Worm (Caenorhabditis elegans): Measurements from ENCODE around the gene Y62H9A.14.
A peak's percentile ranks its signal among the peaks of the same experiment; 100 is the strongest.

The Y62H9A.14 gene

ce11 chrX:11964555-11964954 is 43.5 kb downstream of the Y62H9A.14 start (continued):
- TF ChIP-seq lin-13 (GFP tag; optimal IDR thresholded peaks at IDR 0.05) (no peak), zag-1 (tag; optimal IDR thresholded peaks at IDR 0.05) (no peak), zip-2 (tag; optimal IDR thresholded peaks at IDR 0.05) (no peak), nhr-10 (tag; optimal IDR thresholded peaks at IDR 0.05) (no peak), hlh-30 (tag; optimal IDR thresholded peaks at IDR 0.05; ENCODE audit: insufficient read depth) (peak; percentile 15), rbr-2 (tag; optimal IDR thresholded peaks at IDR 0.05) (no peak), attf-4 (tag; optimal IDR thresholded peaks at IDR 0.05) (no peak), nhr-77 (tag; optimal IDR thresholded peaks at IDR 0.05) (peak; percentile 32), arid-1 (GFP tag; conservative IDR thresholded peaks at IDR 0.05) (no peak), lin-29 (GFP tag; IDR thresholded peaks at IDR 0.05) (no peak), nhr-111 (GFP tag; optimal IDR thresholded peaks at IDR 0.05) (no peak), mdl-1 (tag; optimal IDR thresholded peaks at IDR 0.05) (peak in 1 of 2 experiments; percentile 62), dpl-1 (GFP tag; optimal IDR thresholded peaks at IDR 0.05) (no peak), F44E2.7 (GFP tag; IDR thresholded peaks at IDR 0.05) (no peak), nhr-25 (tag; optimal IDR thresholded peaks at IDR 0.05; ENCODE audit: borderline replicate concordance, insufficient read depth) (no peak), daf-16 (GFP tag; optimal IDR thresholded peaks at IDR 0.05) (no peak), daf-16 (tag; optimal IDR thresholded peaks at IDR 0.05) (peak; percentile 76), tag-97 (GFP tag; IDR thresholded peaks at IDR 0.05) (no peak), egl-43 (GFP tag; IDR thresholded peaks at IDR 0.05) (no peak), lim-7 (GFP tag; IDR thresholded peaks at IDR 0.05) (no peak), nhr-237 (tag; optimal IDR thresholded peaks at IDR 0.05) (no peak), ces-1 (GFP tag; optimal IDR thresholded peaks at IDR 0.05) (no peak), lin-15B (tag; optimal IDR thresholded peaks at IDR 0.05) (no peak), ceh-62 (tag; optimal IDR thresholded peaks at IDR 0.05) (no peak), sdz-12 (GFP tag; optimal IDR thresholded peaks at IDR 0.05) (no peak), nhr-11 (tag; optimal IDR thresholded peaks at IDR 0.05) (no peak), mxl-3 (GFP tag; optimal IDR thresholded peaks at IDR 0.05) (no peak), nhr-42 (GFP tag; IDR thresholded peaks at IDR 0.05) (no peak), hif-1 (tag; optimal IDR thresholded peaks at IDR 0.05) (peak in 1 of 2 experiments; percentile 81), dmd-6 (GFP tag; IDR thresholded peaks at IDR 0.05) (peak; percentile 87), jun-1 (tag; optimal IDR thresholded peaks at IDR 0.05) (no peak), ctbp-1 (GFP tag; IDR thresholded peaks at IDR 0.05) (no peak)

ce11 chrX:11965163-11965562 is 44.1 kb downstream of the Y62H9A.14 start:
- TF ChIP-seq unc-130 (GFP tag; optimal IDR thresholded peaks at IDR 0.05) (no peak), ama-1 (optimal IDR thresholded peaks at IDR 0.05) (no peak), pha-4 (GFP tag; IDR thresholded peaks at IDR 0.05) (no peak), pha-4 (tag; optimal IDR thresholded peaks at IDR 0.05) (no peak), hlh-30 (tag; optimal IDR thresholded peaks at IDR 0.05; ENCODE audit: insufficient read depth) (peak; percentile 40), unc-62 (GFP tag; optimal IDR thresholded peaks at IDR 0.05 in 1 of 2) (no peak), unc-62 (tag; optimal IDR thresholded peaks at IDR 0.05) (no peak)

- TF ChIP-seq nhr-76 (tag; optimal IDR thresholded peaks at IDR 0.05) (no peak), duxl-1 (tag; optimal IDR thresholded peaks at IDR 0.05; ENCODE audit: poor library complexity) (no peak), dmd-6 (GFP tag; IDR thresholded peaks at IDR 0.05) (peak; percentile 56), madf-9 (GFP tag; conservative IDR thresholded peaks at IDR 0.05) (no peak), hmg-1.1 (GFP tag; IDR thresholded peaks at IDR 0.05) (no peak), dmd-8 (GFP tag; IDR thresholded peaks at IDR 0.05) (no peak), nhr-48 (tag; optimal IDR thresholded peaks at IDR 0.05) (peak; percentile 4), nhr-28 (tag; optimal IDR thresholded peaks at IDR 0.05) (peak; percentile 60), ztf-7 (tag; optimal IDR thresholded peaks at IDR 0.05) (no peak), set-16 (GFP tag; IDR thresholded peaks at IDR 0.05) (no peak), lin-38 (GFP tag; IDR thresholded peaks at IDR 0.05) (no peak), spr-1 (tag; optimal IDR thresholded peaks at IDR 0.05) (no peak), Y5F2A.4 (GFP tag; optimal IDR thresholded peaks at IDR 0.05) (no peak), snpc-4 (tag; optimal IDR thresholded peaks at IDR 0.05) (no peak), cey-2 (tag; optimal IDR thresholded peaks at IDR 0.05; ENCODE audit: borderline replicate concordance, insufficient read depth) (no peak), ama-1 (optimal IDR thresholded peaks at IDR 0.05) (peak; percentile 85)
Measured at ce11 chrX:11965663-11966304, 44.8 kb downstream of the Y62H9A.14 start, which contains the start of gene sams-1. Gene sams-1 (plus strand): TSS chrX:11965962.

Data from whole organism, L4 larva.